Worm (Caenorhabditis elegans) whole organism, L2 larva: Measurements from ENCODE around the gene smc-6.

Experiments used
- C34F6.9 ChIP-seq: fragments of 150-350 bp; optimal IDR thresholded peaks from 2 replicates; lab custom pipeline; 2014; ENCODE audit warnings: missing biosample characterization, missing genetic modification characterization
- F13H6.1 ChIP-seq: sonication (generic microtip); optimal IDR thresholded peaks from 2 replicates; lab custom pipeline; 2016; ENCODE audit warnings: missing genetic modification characterization, missing compliant biosample characterization
- R02D3.7 ChIP-seq: fragments of 150-350 bp; optimal IDR thresholded peaks from 2 replicates; lab custom pipeline; 2014; ENCODE audit warnings: missing biosample characterization, missing genetic modification characterization
- Y55F3AM.14 ChIP-seq: fragments of 200-800 bp; sonication (Bioruptor generic); optimal IDR thresholded peaks from 2 replicates; lab custom pipeline; 2018; ENCODE audit warnings: mild to moderate bottlenecking, missing genetic modification characterization, missing compliant biosample characterization
- ZK546.5 ChIP-seq: sonication (generic microtip); optimal IDR thresholded peaks from 2 replicates; lab custom pipeline; 2017; ENCODE audit warnings: missing biosample characterization, missing genetic modification characterization
- alr-1 ChIP-seq: fragments of 150-350 bp; optimal IDR thresholded peaks from 2 replicates; lab custom pipeline; 2014; ENCODE audit warnings: missing biosample characterization, missing genetic modification characterization
- aly-2 ChIP-seq: fragments of 150-350 bp; optimal IDR thresholded peaks from 2 replicates; lab custom pipeline; 2014; ENCODE audit warnings: missing biosample characterization, missing genetic modification characterization
- ama-1 ChIP-seq: fragments of 150-350 bp; optimal IDR thresholded peaks from 2 replicates; lab custom pipeline; 2018; ENCODE audit warnings: inconsistent platforms
- blmp-1 ChIP-seq: sonication (generic microtip); optimal IDR thresholded peaks from 2 replicates; lab custom pipeline; 2017; ENCODE audit warnings: missing genetic modification characterization, mild to moderate bottlenecking, missing compliant biosample characterization, antibody characterized with exemption, moderate library complexity; ENCODE audit not compliant: insufficient read depth
- ceh-16 ChIP-seq: fragments of 150-350 bp; optimal IDR thresholded peaks from 2 replicates; lab custom pipeline; 2014; ENCODE audit warnings: missing biosample characterization, missing genetic modification characterization
- crh-2 ChIP-seq: sonication (generic microtip); optimal IDR thresholded peaks from 2 replicates; lab custom pipeline; 2017; ENCODE audit warnings: missing biosample characterization, missing genetic modification characterization
- dmd-4 ChIP-seq: sonication (generic microtip); optimal IDR thresholded peaks from 2 replicates; lab custom pipeline; 2017; ENCODE audit warnings: missing biosample characterization, missing genetic modification characterization
- egl-27 ChIP-seq: sonication (generic microtip); optimal IDR thresholded peaks from 3 replicates; lab custom pipeline; 2017; ENCODE audit warnings: missing biosample characterization, missing genetic modification reagents, missing genetic modification characterization
- elt-1 ChIP-seq: fragments of 150-350 bp; optimal IDR thresholded peaks from 2 replicates; lab custom pipeline; 2014; ENCODE audit warnings: missing biosample characterization, missing genetic modification characterization
- elt-3 ChIP-seq: sonication (generic microtip); optimal IDR thresholded peaks from 2 replicates; lab custom pipeline; 2017; ENCODE audit warnings: missing biosample characterization, missing genetic modification characterization
- fos-1 ChIP-seq: fragments of 150-350 bp; optimal IDR thresholded peaks from 2 replicates; lab custom pipeline; 2014; ENCODE audit warnings: missing biosample characterization, missing genetic modification characterization
- gmeb-1 ChIP-seq: fragments of 150-350 bp; optimal IDR thresholded peaks from 2 replicates; lab custom pipeline; 2014; ENCODE audit warnings: missing biosample characterization, missing genetic modification characterization
- lin-11 ChIP-seq: fragments of 150-350 bp; sonication (generic microtip); optimal IDR thresholded peaks from 2 replicates; lab custom pipeline; 2014; ENCODE audit warnings: missing biosample characterization, missing genetic modification characterization, inconsistent platforms, mixed read lengths
- lin-13 ChIP-seq: fragments of 150-350 bp; optimal IDR thresholded peaks from 2 replicates; lab custom pipeline; 2014; ENCODE audit warnings: missing biosample characterization, missing genetic modification reagents, missing genetic modification characterization
- lin-39 ChIP-seq: fragments of 150-350 bp; optimal IDR thresholded peaks from 2 replicates; lab custom pipeline; 2014; ENCODE audit warnings: missing biosample characterization, missing genetic modification reagents, missing genetic modification characterization
- lsy-2 ChIP-seq, 2 experiments: fragments of 150-350 bp in 1 of 2; sonication (generic microtip) in 1 of 2; optimal IDR thresholded peaks; 2 replicates each; lab custom pipeline; 2014 to 2017; ENCODE audit warnings: missing biosample characterization in 2 of 2, missing genetic modification characterization in 2 of 2
- mdl-1 ChIP-seq, 2 experiments: fragments of 150-350 bp in 1 of 2; sonication (generic microtip) in 1 of 2; optimal IDR thresholded peaks; 2 replicates each; lab custom pipeline; 2017; ENCODE audit warnings: missing biosample characterization in 2 of 2, missing genetic modification characterization in 2 of 2
- nhr-10 ChIP-seq: sonication (generic microtip); optimal IDR thresholded peaks from 2 replicates; lab custom pipeline; 2017; ENCODE audit warnings: missing biosample characterization, missing genetic modification characterization
- nhr-11 ChIP-seq: fragments of 150-350 bp; optimal IDR thresholded peaks from 2 replicates; lab custom pipeline; 2014; ENCODE audit warnings: missing biosample characterization, missing genetic modification characterization
- nhr-12 ChIP-seq: fragments of 150-350 bp; optimal IDR thresholded peaks from 2 replicates; lab custom pipeline; 2014; ENCODE audit warnings: missing biosample characterization, missing genetic modification characterization
- nhr-129 ChIP-seq: fragments of 150-350 bp; optimal IDR thresholded peaks from 2 replicates; lab custom pipeline; 2014; ENCODE audit warnings: missing biosample characterization, missing genetic modification characterization
- nhr-23 ChIP-seq: fragments of 150-350 bp; optimal IDR thresholded peaks from 2 replicates; lab custom pipeline; 2014; ENCODE audit warnings: missing biosample characterization, missing genetic modification reagents, missing genetic modification characterization
- nhr-237 ChIP-seq: fragments of 150-350 bp; optimal IDR thresholded peaks from 2 replicates; lab custom pipeline; 2014; ENCODE audit warnings: missing biosample characterization, missing genetic modification characterization
- nhr-25 ChIP-seq: fragments of 150-350 bp; sonication (generic microtip); optimal IDR thresholded peaks from 3 replicates; lab custom pipeline; 2014; ENCODE audit warnings: missing biosample characterization, missing genetic modification characterization
- nhr-6 ChIP-seq: fragments of 150-350 bp; optimal IDR thresholded peaks from 2 replicates; lab custom pipeline; 2014; ENCODE audit warnings: missing biosample characterization, missing genetic modification characterization
- nhr-77 ChIP-seq: fragments of 150-350 bp; optimal IDR thresholded peaks from 2 replicates; lab custom pipeline; 2014; ENCODE audit warnings: missing biosample characterization, missing genetic modification characterization
- peb-1 ChIP-seq: fragments of 150-350 bp; optimal IDR thresholded peaks from 2 replicates; lab custom pipeline; 2014; ENCODE audit warnings: missing biosample characterization, missing genetic modification characterization
- sem-4 ChIP-seq: fragments of 150-350 bp; optimal IDR thresholded peaks from 2 replicates; lab custom pipeline; 2014; ENCODE audit warnings: missing biosample characterization, missing genetic modification reagents, missing genetic modification characterization
- skn-1 ChIP-seq: sonication (generic microtip); optimal IDR thresholded peaks from 2 replicates; lab custom pipeline; 2017; ENCODE audit warnings: missing biosample characterization, missing genetic modification characterization
- sma-9 ChIP-seq, 2 experiments: fragments of 150-350 bp in 1 of 2; sonication (generic microtip) in 1 of 2; optimal IDR thresholded peaks; 2 replicates each; lab custom pipeline; 2014 to 2016; ENCODE audit warnings: missing genetic modification characterization in 2 of 2, mild to moderate bottlenecking in 1 of 2, missing biosample characterization in 1 of 2, missing compliant biosample characterization in 1 of 2, missing genetic modification reagents in 1 of 2, moderate library complexity in 1 of 2
- snpc-4 ChIP-seq: fragments of 150-350 bp; optimal IDR thresholded peaks from 2 replicates; lab custom pipeline; 2014; ENCODE audit warnings: missing biosample characterization, missing genetic modification characterization
- unc-39 ChIP-seq: fragments of 150-350 bp; optimal IDR thresholded peaks from 2 replicates; lab custom pipeline; 2014; ENCODE audit warnings: missing biosample characterization, missing genetic modification characterization
- unc-55 ChIP-seq: fragments of 150-350 bp; sonication (generic microtip); optimal IDR thresholded peaks from 3 replicates; lab custom pipeline; 2014; ENCODE audit warnings: missing biosample characterization, missing genetic modification reagents, missing genetic modification characterization
- unc-62 ChIP-seq: fragments of 150-350 bp; optimal IDR thresholded peaks from 2 replicates; lab custom pipeline; 2014; ENCODE audit warnings: missing biosample characterization, missing genetic modification reagents, missing genetic modification characterization
- zag-1 ChIP-seq: fragments of 150-350 bp; optimal IDR thresholded peaks from 2 replicates; lab custom pipeline; 2014; ENCODE audit warnings: missing biosample characterization, missing genetic modification characterization
- ztf-11 ChIP-seq: sonication (generic microtip); optimal IDR thresholded peaks from 2 replicates; lab custom pipeline; 2017; ENCODE audit warnings: missing biosample characterization, missing genetic modification characterization
- ztf-4 ChIP-seq: fragments of 150-350 bp; optimal IDR thresholded peaks from 2 replicates; lab custom pipeline; 2014; ENCODE audit warnings: missing biosample characterization, missing genetic modification characterization

smc-6 gene

ce11 chrII:11542385-11542784 is 36.1 kb upstream of the smc-6 start, which contains the start of gene gtf-2E2 (continued):
- TF ChIP-seq nhr-129 (tag; lab: Kevin White, UChicago) (peak; percentile 20), lin-13 (GFP tag; lab: Kevin White, UChicago) (no peak), ama-1 (lab: Kevin White, UChicago) (peak; percentile 11), alr-1 (tag; lab: Kevin White, UChicago) (no peak), unc-39 (tag; lab: Kevin White, UChicago) (no peak), nhr-77 (tag; lab: Kevin White, UChicago) (no peak), skn-1 (tag; lab: Kevin White, UChicago) (no peak), elt-3 (no peak), peb-1 (tag; lab: Kevin White, UChicago) (no peak)

ce11 chrII:11542958-11543357 is 35.6 kb upstream of the smc-6 start:
- no peak for TF ChIP-seq peb-1 (tag; lab: Kevin White, UChicago)
- TF ChIP-seq nhr-11 (tag; lab: Kevin White, UChicago): no peak
- TF ChIP-seq elt-1: no peak
- no peak for TF ChIP-seq skn-1 (tag; lab: Kevin White, UChicago)
- TF ChIP-seq C34F6.9: no peak
- TF ChIP-seq ztf-4 (tag; lab: Kevin White, UChicago): no peak
- TF ChIP-seq crh-2 (tag; lab: Kevin White, UChicago): no peak
- TF ChIP-seq nhr-25 (tag; lab: Kevin White, UChicago): no peak
- TF ChIP-seq F13H6.1: no peak
- TF ChIP-seq R02D3.7 (tag; lab: Kevin White, UChicago): no peak
- no peak for TF ChIP-seq egl-27 (tag; lab: Kevin White, UChicago)
- no peak for TF ChIP-seq dmd-4 (tag; lab: Kevin White, UChicago)
- TF ChIP-seq lin-13 (GFP tag; lab: Kevin White, UChicago): no peak

ce11 chrII:11544714-11545113 is 33.8 kb upstream of the smc-6 start, which contains the start of gene F54D5.9:
TSS of gene F54D5.9 (minus strand) at chrII:11544828.
- TF ChIP-seq aly-2 (tag; lab: Kevin White, UChicago) (no peak), Y55F3AM.14 (GFP tag; lab: Kevin White, UChicago) (no peak), unc-55 (GFP tag; lab: Kevin White, UChicago) (no peak), mdl-1 (tag; optimal IDR thresholded peaks at IDR 0.05; lab: Kevin White, UChicago) (no peak), lin-39 (tag; lab: Kevin White, UChicago) (no peak), peb-1 (tag; lab: Kevin White, UChicago) (no peak), crh-2 (tag; lab: Kevin White, UChicago) (no peak), nhr-10 (tag; lab: Kevin White, UChicago) (no peak), snpc-4 (no peak), unc-39 (tag; lab: Kevin White, UChicago) (no peak)

- TF ChIP-seq ZK546.5 (tag; lab: Kevin White, UChicago) (peak; percentile 38), lsy-2 (tag; optimal IDR thresholded peaks at IDR 0.05; lab: Kevin White, UChicago) (peak; percentile 89 to 92), nhr-77 (tag; lab: Kevin White, UChicago) (peak; percentile 82), blmp-1 (tag; lab: Kevin White, UChicago) (peak; percentile 66), unc-55 (GFP tag; lab: Kevin White, UChicago) (peak; percentile 95), nhr-12 (no peak), alr-1 (tag; lab: Kevin White, UChicago) (peak; percentile 7), nhr-6 (tag; lab: Kevin White, UChicago) (peak; percentile 89), lin-13 (GFP tag; lab: Kevin White, UChicago) (peak; percentile 92), unc-62 (GFP tag; lab: Kevin White, UChicago) (peak; percentile 32), ztf-4 (tag; lab: Kevin White, UChicago) (peak; percentile 89), ztf-11 (tag; lab: Kevin White, UChicago) (no peak), gmeb-1 (tag; lab: Kevin White, UChicago) (peak; percentile 90), snpc-4 (peak; percentile 78), skn-1 (tag; lab: Kevin White, UChicago) (peak; percentile 61), lin-11 (tag; lab: Kevin White, UChicago) (peak; percentile 88), ama-1 (lab: Kevin White, UChicago) (peak; percentile 88), ceh-16 (tag; lab: Kevin White, UChicago) (peak; percentile 58), nhr-23 (tag; lab: Kevin White, UChicago) (no peak), Y55F3AM.14 (GFP tag; lab: Kevin White, UChicago) (peak; percentile 94), elt-1 (no peak), fos-1 (peak; percentile 81), zag-1 (tag; lab: Kevin White, UChicago) (peak; percentile 70), nhr-129 (tag; lab: Kevin White, UChicago) (peak; percentile 86), sma-9 (GFP tag; optimal IDR thresholded peaks at IDR 0.05; lab: Kevin White, UChicago) (peak; percentile 97), sma-9 (tag; optimal IDR thresholded peaks at IDR 0.05; lab: Kevin White, UChicago) (no peak), crh-2 (tag; lab: Kevin White, UChicago) (peak; percentile 93), F13H6.1 (peak; percentile 96), nhr-25 (tag; lab: Kevin White, UChicago) (peak; percentile 87), R02D3.7 (tag; lab: Kevin White, UChicago) (peak; percentile 52), unc-39 (tag; lab: Kevin White, UChicago) (no peak), dmd-4 (tag; lab: Kevin White, UChicago) (peak; percentile 14), peb-1 (tag; lab: Kevin White, UChicago) (no peak), nhr-237 (tag; lab: Kevin White, UChicago) (peak; percentile 43), lin-39 (tag; lab: Kevin White, UChicago) (peak; percentile 30), sem-4 (peak; percentile 96)
These were observed 33.1 kb upstream of the smc-6 start, which contains the start of gene dnj-13 for ce11 chrII:11545299-11545951. TSS of gene dnj-13 (plus strand) at chrII:11545701.
